Worm (Caenorhabditis elegans) whole organism, L1 larva: ENCODE data around the gene M03F8.5.

Experiments
- ceh-82 ChIP-seq, 3 experiments: fragments of 150-350 bp in 1 of 3; sonication (generic microtip) in 2 of 3; optimal IDR thresholded peaks; 2 replicates each; lab custom pipeline; 2014 to 2017; ENCODE audit warnings: missing biosample characterization in 3 of 3, missing genetic modification characterization in 3 of 3
- nhr-237 ChIP-seq: fragments of 150-350 bp; optimal IDR thresholded peaks from 2 replicates; lab custom pipeline; 2014; ENCODE audit warnings: missing biosample characterization, missing genetic modification characterization
- zag-1 ChIP-seq: fragments of 150-350 bp; optimal IDR thresholded peaks from 2 replicates; lab custom pipeline; 2014; ENCODE audit warnings: missing biosample characterization, missing genetic modification characterization
- ztf-4 ChIP-seq: fragments of 150-350 bp; optimal IDR thresholded peaks from 2 replicates; lab custom pipeline; 2014; ENCODE audit warnings: missing biosample characterization, missing genetic modification characterization

ce11 chrV:5893015-5893414 is 43.6 kb downstream of the M03F8.5 start, which contains the start of gene C04E6.7:
- TF ChIP-seq nhr-237 (tag; lab: Kevin White, UChicago) (no peak), ceh-82 (tag; optimal IDR thresholded peaks at IDR 0.05; lab: Kevin White, UChicago) (no peak), ztf-4 (tag; lab: Kevin White, UChicago) (no peak), zag-1 (tag; lab: Kevin White, UChicago) (no peak)
